Worm (Caenorhabditis elegans) whole organism, late embryonic: ENCODE measurements around the gene F13A7.11.

Source experiments
- ama-1 ChIP-seq: fragments of 150-350 bp; optimal IDR thresholded peaks from 2 replicates; lab custom pipeline; 2014
- pag-3 ChIP-seq: sonication (generic microtip); optimal IDR thresholded peaks from 2 replicates; lab custom pipeline; 2016; ENCODE audit warnings: missing compliant biosample characterization, missing genetic modification characterization, borderline replicate concordance
- pha-4 ChIP-seq: fragments of 150-350 bp; optimal IDR thresholded peaks from 2 replicates; lab custom pipeline; 2018; ENCODE audit warnings: missing biosample characterization, missing genetic modification reagents, missing genetic modification characterization
- unc-86 ChIP-seq: sonication (generic microtip); optimal IDR thresholded peaks from 2 replicates; lab custom pipeline; 2016; ENCODE audit warnings: missing genetic modification characterization, missing compliant biosample characterization

DNA sequence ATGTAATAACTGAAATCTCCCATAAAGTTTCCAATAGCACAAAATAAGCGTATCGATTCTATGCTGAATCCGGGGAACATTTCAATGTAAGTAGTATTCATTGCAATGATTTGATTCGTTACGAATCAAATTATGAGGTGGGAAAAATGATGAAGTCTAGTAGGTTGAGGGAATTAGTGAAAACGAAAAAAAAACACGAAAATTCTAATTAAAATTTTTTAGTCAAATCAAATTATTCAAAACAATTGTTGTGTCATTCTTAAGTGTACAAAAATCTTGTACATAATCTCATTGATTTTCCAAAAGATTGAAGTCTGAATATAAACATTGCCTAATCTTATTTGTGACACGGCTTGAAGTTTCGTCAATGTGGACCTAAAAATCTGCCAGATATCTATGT, 29.3 kb upstream of the F13A7.11 start, which contains the start of gene srw-29:
- no peak for TF ChIP-seq pha-4 (tag; lab: Kevin White, UChicago)
- TF ChIP-seq unc-86 = no peak
- no peak for TF ChIP-seq pag-3
- no peak for TF ChIP-seq ama-1 (lab: Kevin White, UChicago)
